Worm (Caenorhabditis elegans): Measurements from ENCODE around the gene twk-6.
A peak's percentile ranks its signal among the peaks of the same experiment; 100 is the strongest.

twk-6 gene

DNA sequence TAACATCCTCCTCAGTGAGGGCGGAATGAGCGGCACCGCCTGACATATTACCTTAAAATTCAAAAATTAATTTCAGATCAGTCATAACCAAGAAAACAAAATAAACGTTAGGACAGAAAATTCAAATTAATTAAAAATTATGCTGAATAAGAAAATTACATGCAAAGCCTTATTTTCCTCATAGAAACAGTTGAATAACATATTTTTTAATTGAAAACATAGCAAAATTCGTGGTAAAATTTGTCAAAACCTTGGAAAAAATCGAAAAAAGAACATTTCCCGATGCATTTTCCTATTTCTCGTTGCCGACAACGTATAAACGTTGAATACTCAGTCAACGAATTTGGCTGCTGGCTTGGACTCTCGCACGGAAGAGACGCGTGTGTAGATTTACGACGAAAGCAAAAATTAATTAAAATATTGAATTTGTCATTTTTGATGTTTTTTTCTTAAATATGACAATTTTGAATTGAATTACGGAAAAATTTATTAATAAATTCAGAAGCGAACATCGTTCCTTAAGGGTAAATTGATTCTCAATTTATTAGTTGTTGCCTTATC, 11.4 kb downstream of the twk-6 start, which contains the start of the genes rps-0 and rbg-3 (continued):
- TF ChIP-seq mes-2 (tag; optimal IDR thresholded peaks at IDR 0.05; ENCODE audit: poor library complexity, severe bottlenecking) = peak; percentile 95
- TF ChIP-seq zfp-2 (tag; optimal IDR thresholded peaks at IDR 0.05) = peak; percentile 77
- no peak for TF ChIP-seq tra-1 (GFP tag; IDR thresholded peaks at IDR 0.05)
- TF ChIP-seq F49E8.2 (tag; optimal IDR thresholded peaks at IDR 0.05; ENCODE audit: borderline replicate concordance) = no peak

DNA sequence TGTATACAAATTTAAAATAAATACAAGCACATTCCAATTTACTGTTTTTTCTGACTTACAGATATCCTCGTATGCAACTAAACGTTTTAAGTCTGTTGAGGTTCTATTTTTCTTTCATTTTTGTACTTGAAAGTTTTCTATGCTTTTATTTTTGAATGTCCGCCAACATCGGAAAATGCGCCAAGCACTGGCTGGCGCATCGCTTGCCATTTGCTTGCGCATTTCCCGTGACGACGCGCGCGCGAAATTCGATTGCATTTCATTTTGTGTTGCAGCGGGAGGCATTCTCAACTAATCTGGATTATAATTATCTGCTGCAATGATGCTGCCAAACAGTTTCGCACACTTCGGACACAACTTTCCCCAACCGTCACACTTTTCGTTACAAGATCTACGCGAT, 14.3 kb downstream of the twk-6 start, which contains the start of gene fbxl-2:
Gene fbxl-2, plus strand, starts transcription at position 278 of the 400 bp plus-strand sequence.
- TF ChIP-seq zag-1 (tag; optimal IDR thresholded peaks at IDR 0.05) = no peak
- peak; percentile 67; the same call in 1 of the 2 replicates for TF ChIP-seq vab-7 (GFP tag; IDR thresholded peaks at IDR 0.05)
- TF ChIP-seq egl-43 (GFP tag; IDR thresholded peaks at IDR 0.05) = peak; percentile 82
- TF ChIP-seq Y48G9A.11 (GFP tag; IDR thresholded peaks at IDR 0.05) = peak; percentile 73
- peak; percentile 71 for TF ChIP-seq zfp-2 (tag; optimal IDR thresholded peaks at IDR 0.05)
- no peak for TF ChIP-seq F44E2.7 (GFP tag; IDR thresholded peaks at IDR 0.05)
- TF ChIP-seq fkh-10 (GFP tag; optimal IDR thresholded peaks at IDR 0.05) = peak; percentile 96
- TF ChIP-seq madf-9 (GFP tag; conservative IDR thresholded peaks at IDR 0.05) = peak; percentile 82
- peak; percentile 6 for TF ChIP-seq ceh-28 (tag; optimal IDR thresholded peaks at IDR 0.05)
- peak; percentile 84 for TF ChIP-seq ztf-7 (tag; optimal IDR thresholded peaks at IDR 0.05)
- peak; percentile 90; the same call in 1 of the 2 replicates for TF ChIP-seq zfp-3 (GFP tag; conservative IDR thresholded peaks at IDR 0.05)
- peak; percentile 95 for TF ChIP-seq dve-1 (tag; optimal IDR thresholded peaks at IDR 0.05; ENCODE audit: insufficient read depth)
- TF ChIP-seq arid-1 (GFP tag; conservative IDR thresholded peaks at IDR 0.05) = peak; percentile 88
- no peak for TF ChIP-seq sdz-12 (GFP tag; optimal IDR thresholded peaks at IDR 0.05)
- TF ChIP-seq snpc-4 (tag; optimal IDR thresholded peaks at IDR 0.05) = no peak
- TF ChIP-seq nhr-42 (GFP tag; IDR thresholded peaks at IDR 0.05) = peak; percentile 93
- peak; percentile 100 for TF ChIP-seq dpl-1 (GFP tag; optimal IDR thresholded peaks at IDR 0.05)
- TF ChIP-seq dmd-8 (GFP tag; IDR thresholded peaks at IDR 0.05) = 0 out of 2 replicates have a peak, but pooled peaks have one; percentile 24
- TF ChIP-seq ctbp-1 (GFP tag; IDR thresholded peaks at IDR 0.05) = peak; percentile 85
- no peak for TF ChIP-seq pha-4 (GFP tag; IDR thresholded peaks at IDR 0.05)
- TF ChIP-seq pha-4 (tag; optimal IDR thresholded peaks at IDR 0.05) = no peak
- peak; percentile 92 for TF ChIP-seq nhr-6 (tag; optimal IDR thresholded peaks at IDR 0.05)
- peak in 1 of 2 experiments; percentile 59 for TF ChIP-seq mdl-1 (tag; optimal IDR thresholded peaks at IDR 0.05)
- TF ChIP-seq spr-1 (tag; optimal IDR thresholded peaks at IDR 0.05) = peak; percentile 87
- no peak for TF ChIP-seq ceh-82 (tag; optimal IDR thresholded peaks at IDR 0.05)
- no peak for TF ChIP-seq ces-1 (GFP tag; optimal IDR thresholded peaks at IDR 0.05)
- no peak for TF ChIP-seq F26F4.8 (GFP tag; conservative IDR thresholded peaks at IDR 0.05)
- peak; percentile 73 for TF ChIP-seq php-3 (GFP tag; IDR thresholded peaks at IDR 0.05)
- peak in 1 of 2 experiments; percentile 92 for TF ChIP-seq unc-62 (GFP tag; optimal IDR thresholded peaks at IDR 0.05 in 1 of 2)
- TF ChIP-seq unc-62 (tag; optimal IDR thresholded peaks at IDR 0.05) = no peak
- no peak for TF ChIP-seq daf-8 (GFP tag; IDR thresholded peaks at IDR 0.05)
- peak; percentile 83 for TF ChIP-seq lin-29 (GFP tag; IDR thresholded peaks at IDR 0.05)
- peak; percentile 17 to 84 for TF ChIP-seq hif-1 (tag; optimal IDR thresholded peaks at IDR 0.05)
- peak; percentile 85 to 97 for TF ChIP-seq lsy-2 (tag; optimal IDR thresholded peaks at IDR 0.05)
- no peak for TF ChIP-seq ztf-11 (tag; optimal IDR thresholded peaks at IDR 0.05)
- peak; percentile 96 for TF ChIP-seq nhr-102 (tag; optimal IDR thresholded peaks at IDR 0.05)
- TF ChIP-seq nhr-77 (tag; optimal IDR thresholded peaks at IDR 0.05) = peak; percentile 94
- TF ChIP-seq D1046.2 (GFP tag; IDR thresholded peaks at IDR 0.05) = peak; percentile 82; the same call in 1 of the 2 replicates
- TF ChIP-seq aha-1 (tag) = peak; percentile 93
- peak; percentile 59 for TF ChIP-seq ama-1 (optimal IDR thresholded peaks at IDR 0.05)
- TF ChIP-seq nhr-28 (tag; optimal IDR thresholded peaks at IDR 0.05) = peak; percentile 76
- TF ChIP-seq unc-39 (tag; optimal IDR thresholded peaks at IDR 0.05) = no peak
- no peak for TF ChIP-seq cey-2 (tag; optimal IDR thresholded peaks at IDR 0.05; ENCODE audit: borderline replicate concordance, insufficient read depth)
- peak; percentile 28 for TF ChIP-seq zip-2 (tag; optimal IDR thresholded peaks at IDR 0.05)
- peak; percentile 12; the same call in 1 of the 2 replicates for TF ChIP-seq zip-11 (GFP tag; IDR thresholded peaks at IDR 0.05)
- peak; percentile 90 for TF ChIP-seq hlh-30 (tag; optimal IDR thresholded peaks at IDR 0.05; ENCODE audit: insufficient read depth)
